Fruit fly (Drosophila melanogaster) Kc167 (cell line): ENCODE data around the gene GatB.

ENCODE experiments used
- Myc ChIP-seq: fragments of >200 bp; optimal IDR thresholded peaks from 2 replicates; lab custom pipeline; 2017; ENCODE audit warnings: missing external identifiers
- Sin3A ChIP-seq: fragments of >200 bp; optimal IDR thresholded peaks from 2 replicates; lab custom pipeline; 2018; ENCODE audit warnings: missing external identifiers
- h ChIP-seq: fragments of >200 bp; optimal IDR thresholded peaks from 3 replicates; lab custom pipeline; 2018; ENCODE audit warnings: missing external identifiers
- insv ChIP-seq: fragments of >200 bp; optimal IDR thresholded peaks from 3 replicates; lab custom pipeline; 2018; ENCODE audit warnings: missing external identifiers
- psq ChIP-seq: fragments of >200 bp; optimal IDR thresholded peaks from 2 replicates; lab custom pipeline; 2017; ENCODE audit warnings: missing external identifiers
- ttk ChIP-seq: sonication (Bioruptor generic); optimal IDR thresholded peaks from 2 replicates; lab custom pipeline; 2017; ENCODE audit warnings: missing external identifiers

GatB gene

dm6 chr3R:24130080-24130479 lies at the start of gene GatB, which contains the start of gene Tsc1:
TSS of gene GatB (minus strand) at chr3R:24130255.
TSS of gene Tsc1 (plus strand) at chr3R:24130307.
- TF ChIP-seq h (no peak), Myc (lab: Kevin White, UChicago) (no peak), insv (no peak), Sin3A (no peak), ttk (no peak), psq (lab: Kevin White, UChicago) (no peak)

- TF ChIP-seq insv (no peak), ttk (no peak), Sin3A (no peak)
Observed at dm6 chr3R:24172379-24172778, 42.3 kb upstream of the GatB start, which contains the start of gene CG13606. TSS of gene CG13606 (plus strand) at chr3R:24172628.

- TF ChIP-seq Sin3A (no peak), h (no peak), ttk (no peak), insv (no peak), psq (lab: Kevin White, UChicago) (no peak), Myc (lab: Kevin White, UChicago) (no peak)
Observed at dm6 chr3R:24169362-24169761, 39.3 kb upstream of the GatB start, which contains the start of gene CG5510. TSS of gene CG5510 (minus strand) at chr3R:24169562.

- TF ChIP-seq h: no peak
Observed at dm6 chr3R:24163556-24164022, 33.5 kb upstream of the GatB start, which contains the start of gene Apc2. TSS of gene Apc2 (plus strand) at chr3R:24163966.

dm6 chr3R:24162774-24163555 lies 32.9 kb upstream of the GatB start, which contains the start of gene mRpS24:
TSS of gene mRpS24 (minus strand) at chr3R:24163545.
- no peak for TF ChIP-seq insv
- no peak for TF ChIP-seq h
- no peak for TF ChIP-seq ttk
- TF ChIP-seq Myc (lab: Kevin White, UChicago): no peak
- no peak for TF ChIP-seq psq (lab: Kevin White, UChicago)
- TF ChIP-seq Sin3A: no peak

- TF ChIP-seq Sin3A: no peak
- TF ChIP-seq ttk: no peak
- no peak for TF ChIP-seq Myc (lab: Kevin White, UChicago)
- TF ChIP-seq psq (lab: Kevin White, UChicago): no peak
- TF ChIP-seq insv: no peak
- no peak for TF ChIP-seq h
Observed at dm6 chr3R:24161173-24161811, 31.2 kb upstream of the GatB start, which contains the start of the genes Myo95E and TBC1d7. TSS of gene Myo95E (minus strand) at chr3R:24161498. TSS of gene TBC1d7 (plus strand) at chr3R:24161727.

- TF ChIP-seq h: no peak
- no peak for TF ChIP-seq psq (lab: Kevin White, UChicago)
- no peak for TF ChIP-seq Myc (lab: Kevin White, UChicago)
- no peak for TF ChIP-seq ttk
- no peak for TF ChIP-seq Sin3A
Observed at dm6 chr3R:24151924-24152809, 22.1 kb upstream of the GatB start, which contains the start of the genes p38a and CG6178. TSS of gene p38a (minus strand) at chr3R:24152321. TSS of gene CG6178 (plus strand) at chr3R:24152347.

- TF ChIP-seq psq (lab: Kevin White, UChicago) (no peak), h (no peak), ttk (no peak), Sin3A (no peak), insv (no peak), Myc (lab: Kevin White, UChicago) (no peak)
Observed at dm6 chr3R:24150103-24150502, 20.0 kb upstream of the GatB start, which contains the start of gene p38c. TSS of gene p38c (minus strand) at chr3R:24150203.

dm6 chr3R:24148838-24149237 lies 18.8 kb upstream of the GatB start, which contains the start of gene Slimp:
TSS of gene Slimp (minus strand) at chr3R:24148967.
- TF ChIP-seq ttk: no peak
- no peak for TF ChIP-seq Myc (lab: Kevin White, UChicago)

- TF ChIP-seq Myc (lab: Kevin White, UChicago) (no peak), h (no peak), ttk (no peak), insv (no peak), psq (lab: Kevin White, UChicago) (no peak), Sin3A (no peak)
Observed at dm6 chr3R:24144542-24144941, 14.5 kb upstream of the GatB start.

- TF ChIP-seq Sin3A: no peak
- TF ChIP-seq ttk: no peak
- TF ChIP-seq Myc (lab: Kevin White, UChicago): no peak
- no peak for TF ChIP-seq h
- no peak for TF ChIP-seq insv
- TF ChIP-seq psq (lab: Kevin White, UChicago): no peak
Observed at dm6 chr3R:24143779-24144178, 13.7 kb upstream of the GatB start.

dm6 chr3R:24143372-24143771 lies 13.3 kb upstream of the GatB start:
- TF ChIP-seq Sin3A: no peak
- no peak for TF ChIP-seq h
- no peak for TF ChIP-seq insv
- no peak for TF ChIP-seq Myc (lab: Kevin White, UChicago)
- TF ChIP-seq ttk: no peak
- no peak for TF ChIP-seq psq (lab: Kevin White, UChicago)
